Worm (Caenorhabditis elegans) whole organism, L2 larva: ENCODE data around the gene lsm-8.

Experiments used
- lin-39 ChIP-seq: fragments of 150-350 bp; optimal IDR thresholded peaks from 2 replicates; lab custom pipeline; 2014; ENCODE audit warnings: missing biosample characterization, missing genetic modification reagents, missing genetic modification characterization
- nhr-11 ChIP-seq: fragments of 150-350 bp; optimal IDR thresholded peaks from 2 replicates; lab custom pipeline; 2014; ENCODE audit warnings: missing biosample characterization, missing genetic modification characterization
- nhr-237 ChIP-seq: fragments of 150-350 bp; optimal IDR thresholded peaks from 2 replicates; lab custom pipeline; 2014; ENCODE audit warnings: missing biosample characterization, missing genetic modification characterization
- snpc-4 ChIP-seq: fragments of 150-350 bp; optimal IDR thresholded peaks from 2 replicates; lab custom pipeline; 2014; ENCODE audit warnings: missing biosample characterization, missing genetic modification characterization

- TF ChIP-seq nhr-237 (no peak), lin-39 (tag; lab: Kevin White, UChicago) (no peak), snpc-4 (no peak), nhr-11 (tag; lab: Kevin White, UChicago) (no peak)
Measured at ce11 chrIV:6294081-6294480, 32.2 kb upstream of the lsm-8 start, which contains the start of gene hil-2.
